Fruit fly (Drosophila melanogaster) whole organism, prepupa: ENCODE measurements around the gene slp2.

Experiments
- Blimp-1 ChIP-seq: fragments of 200-800 bp; sonication (Bioruptor generic); optimal IDR thresholded peaks from 3 replicates; lab custom pipeline; 2017; ENCODE audit warnings: missing biosample characterization, missing genetic modification characterization, mild to moderate bottlenecking, moderate library complexity, missing genetic modification reagents
- CG10631 ChIP-seq: fragments of 200-800 bp; sonication (Bioruptor generic); optimal IDR thresholded peaks from 2 replicates; lab custom pipeline; 2016; ENCODE audit warnings: missing biosample characterization, missing genetic modification characterization
- CG10669 ChIP-seq: fragments of 200-800 bp; sonication (Bioruptor generic); optimal IDR thresholded peaks from 3 replicates; lab custom pipeline; 2018; ENCODE audit warnings: missing biosample characterization, mild to moderate bottlenecking, missing genetic modification characterization, moderate library complexity
- CG11294 ChIP-seq: fragments of 200-800 bp; sonication (Bioruptor generic); IDR thresholded peaks from 2 replicates; pipeline ENCODE4 v1.3.6; 2022; ENCODE audit warnings: missing biosample characterization, missing genetic modification characterization
- CG1621 ChIP-seq: fragments of 200-800 bp; sonication (Bioruptor generic); optimal IDR thresholded peaks from 3 replicates; lab custom pipeline; 2018; ENCODE audit warnings: missing biosample characterization, mild to moderate bottlenecking, missing genetic modification characterization
- CG16779 ChIP-seq: fragments of 200-800 bp; sonication (Bioruptor generic); optimal IDR thresholded peaks from 3 replicates; lab custom pipeline; 2017; ENCODE audit warnings: missing biosample characterization, mild to moderate bottlenecking, missing genetic modification characterization
- CG31627 ChIP-seq: fragments of 200-800 bp; sonication (Bioruptor generic); optimal IDR thresholded peaks from 3 replicates; lab custom pipeline; 2016; ENCODE audit warnings: missing biosample characterization, missing genetic modification characterization
- CG32006 ChIP-seq: fragments of 200-800 bp; sonication (Bioruptor generic); optimal IDR thresholded peaks from 3 replicates; lab custom pipeline; 2017; ENCODE audit warnings: missing biosample characterization, mild to moderate bottlenecking, missing genetic modification characterization
- CG34406 ChIP-seq: fragments of 200-800 bp; sonication (Bioruptor generic); optimal IDR thresholded peaks from 3 replicates; lab custom pipeline; 2016; ENCODE audit warnings: missing biosample characterization, missing genetic modification characterization
- CG3919 ChIP-seq: fragments of 200-800 bp; sonication (Bioruptor generic); optimal IDR thresholded peaks from 3 replicates; lab custom pipeline; 2016; ENCODE audit warnings: missing biosample characterization, missing genetic modification characterization
- CG4318 ChIP-seq: fragments of 200-800 bp; sonication (Bioruptor generic); optimal IDR thresholded peaks from 3 replicates; lab custom pipeline; 2017; ENCODE audit warnings: missing biosample characterization, mild to moderate bottlenecking, missing genetic modification characterization
- CG6163 ChIP-seq: fragments of 200-800 bp; sonication (Bioruptor generic); IDR thresholded peaks from 3 replicates; pipeline ENCODE4 v1.3.6; 2022; ENCODE audit warnings: missing biosample characterization, missing genetic modification characterization
- CG6276 ChIP-seq: fragments of 200-800 bp; sonication (Bioruptor generic); optimal IDR thresholded peaks from 2 replicates; lab custom pipeline; 2017; ENCODE audit warnings: missing biosample characterization, mild to moderate bottlenecking, missing genetic modification characterization
- CG6792 ChIP-seq: fragments of 200-800 bp; sonication (Bioruptor generic); optimal IDR thresholded peaks from 3 replicates; lab custom pipeline; 2016; ENCODE audit warnings: missing biosample characterization, missing genetic modification characterization
- CG7368 ChIP-seq: fragments of 200-800 bp; sonication (Bioruptor generic); optimal IDR thresholded peaks from 3 replicates; lab custom pipeline; 2016; ENCODE audit warnings: missing biosample characterization, missing genetic modification characterization
- CG8319 ChIP-seq: fragments of 200-800 bp; sonication (Bioruptor generic); optimal IDR thresholded peaks from 3 replicates; lab custom pipeline; 2016; ENCODE audit warnings: missing biosample characterization, missing genetic modification characterization
- Eip75B ChIP-seq: fragments of 200-800 bp; sonication (Bioruptor generic); optimal IDR thresholded peaks from 3 replicates; lab custom pipeline; 2016; ENCODE audit warnings: missing biosample characterization, missing genetic modification characterization
- Eip78C ChIP-seq: fragments of 200-800 bp; sonication (Bioruptor generic); peaks from one replicate; lab custom pipeline; 2016; ENCODE audit warnings: missing biosample characterization, missing genetic modification characterization
- Ets96B ChIP-seq: fragments of 200-800 bp; optimal IDR thresholded peaks from 2 replicates; lab custom pipeline; 2019; ENCODE audit warnings: missing biosample characterization, mild to moderate bottlenecking, missing genetic modification characterization, moderate library complexity
- Hr38 ChIP-seq: sonication (Bioruptor generic); optimal IDR thresholded peaks from 2 replicates; lab custom pipeline; 2016; ENCODE audit warnings: missing biosample characterization, missing genetic modification characterization
- Hr4 ChIP-seq: fragments of 200-800 bp; sonication (Bioruptor generic); optimal IDR thresholded peaks from 3 replicates; lab custom pipeline; 2016; ENCODE audit warnings: missing biosample characterization, missing genetic modification characterization
- Lpt ChIP-seq: fragments of 200-800 bp; sonication (Bioruptor generic); optimal IDR thresholded peaks from 3 replicates; lab custom pipeline; 2016; ENCODE audit warnings: missing biosample characterization, missing genetic modification characterization
- Met ChIP-seq: fragments of 200-800 bp; sonication (Bioruptor generic); optimal IDR thresholded peaks from 3 replicates; lab custom pipeline; 2016; ENCODE audit warnings: missing biosample characterization, missing genetic modification characterization
- OdsH ChIP-seq: fragments of 200-800 bp; sonication (Bioruptor generic); optimal IDR thresholded peaks from 3 replicates; lab custom pipeline; 2016; ENCODE audit warnings: missing biosample characterization, missing genetic modification characterization
- Sox102F ChIP-seq: fragments of 200-800 bp; sonication (Bioruptor generic); optimal IDR thresholded peaks from 2 replicates; lab custom pipeline; 2016; ENCODE audit warnings: missing biosample characterization, mild to moderate bottlenecking, missing genetic modification characterization
- Sox14 ChIP-seq: fragments of 200-800 bp; sonication (Bioruptor generic); optimal IDR thresholded peaks from 3 replicates; lab custom pipeline; 2016; ENCODE audit warnings: missing biosample characterization, missing genetic modification characterization
- Sox15 ChIP-seq: fragments of 200-800 bp; sonication (Bioruptor generic); optimal IDR thresholded peaks from 3 replicates; lab custom pipeline; 2016; ENCODE audit warnings: missing biosample characterization, missing genetic modification characterization
- achi ChIP-seq: fragments of 200-800 bp; sonication (Bioruptor generic); optimal IDR thresholded peaks from 3 replicates; lab custom pipeline; 2016; ENCODE audit warnings: missing biosample characterization, missing genetic modification characterization
- cyc ChIP-seq: fragments of 200-800 bp; sonication (Bioruptor generic); optimal IDR thresholded peaks from 3 replicates; lab custom pipeline; 2016; ENCODE audit warnings: missing biosample characterization, missing genetic modification characterization
- dsx ChIP-seq: fragments of 200-800 bp; optimal IDR thresholded peaks from 3 replicates; lab custom pipeline; 2019; ENCODE audit warnings: missing biosample characterization, mild to moderate bottlenecking, missing genetic modification characterization, moderate library complexity; ENCODE audit not compliant: poor library complexity, severe bottlenecking
- esn ChIP-seq: fragments of 200-800 bp; sonication (Bioruptor generic); optimal IDR thresholded peaks from 2 replicates; lab custom pipeline; 2016; ENCODE audit warnings: missing biosample characterization, mild to moderate bottlenecking, missing genetic modification characterization, moderate library complexity
- fd59A ChIP-seq: fragments of 200-800 bp; sonication (Bioruptor generic); optimal IDR thresholded peaks from 2 replicates; lab custom pipeline; 2017; ENCODE audit warnings: missing biosample characterization, mild to moderate bottlenecking, missing genetic modification characterization, missing genetic modification reagents
- fkh ChIP-seq: fragments of 200-800 bp; sonication (Bioruptor generic); optimal IDR thresholded peaks from 3 replicates; lab custom pipeline; 2017; ENCODE audit warnings: missing biosample characterization, mild to moderate bottlenecking, missing genetic modification characterization, moderate library complexity
- lz ChIP-seq: fragments of 200-800 bp; sonication (Bioruptor generic); optimal IDR thresholded peaks from 3 replicates; lab custom pipeline; 2016; ENCODE audit warnings: missing biosample characterization, missing genetic modification characterization
- net ChIP-seq: fragments of 200-800 bp; sonication (Bioruptor generic); optimal IDR thresholded peaks from 3 replicates; lab custom pipeline; 2016; ENCODE audit warnings: missing biosample characterization, missing genetic modification characterization
- pdm3 ChIP-seq: fragments of 200-800 bp; sonication (Bioruptor generic); optimal IDR thresholded peaks from 3 replicates; lab custom pipeline; 2016; ENCODE audit warnings: missing biosample characterization, missing genetic modification characterization
- salr ChIP-seq, 2 experiments: fragments of 200-800 bp; sonication (Bioruptor generic); optimal IDR thresholded peaks; 3 replicates each; lab custom pipeline; 2016 to 2018; ENCODE audit warnings: missing biosample characterization in 2 of 2, missing genetic modification characterization in 2 of 2, mild to moderate bottlenecking in 1 of 2
- spab ChIP-seq: fragments of 200-800 bp; sonication (Bioruptor generic); optimal IDR thresholded peaks from 2 replicates; lab custom pipeline; 2017; ENCODE audit warnings: missing biosample characterization, mild to moderate bottlenecking, missing genetic modification characterization, missing genetic modification reagents
- vri ChIP-seq: fragments of 200-800 bp; sonication (Bioruptor generic); optimal IDR thresholded peaks from 3 replicates; lab custom pipeline; 2016; ENCODE audit warnings: missing biosample characterization, mild to moderate bottlenecking, missing genetic modification characterization

The slp2 gene

dm6 chr2L:3806197-3807030 lies 30.2 kb upstream of the slp2 start (continued):
- TF ChIP-seq Ets96B (tag; lab: Kevin White, UChicago) (peak; percentile 35), CG6276 (GFP tag; lab: Kevin White, UChicago) (no peak), CG10631 (peak; percentile 17), Eip78C (GFP tag; lab: Kevin White, UChicago) (no peak), spab (GFP tag; lab: Kevin White, UChicago) (no peak), CG32006 (GFP tag; lab: Kevin White, UChicago) (no peak), Sox15 (GFP tag; lab: Kevin White, UChicago) (no peak), CG16779 (no peak), CG3919 (GFP tag; lab: Kevin White, UChicago) (peak; percentile 40)

DNA sequence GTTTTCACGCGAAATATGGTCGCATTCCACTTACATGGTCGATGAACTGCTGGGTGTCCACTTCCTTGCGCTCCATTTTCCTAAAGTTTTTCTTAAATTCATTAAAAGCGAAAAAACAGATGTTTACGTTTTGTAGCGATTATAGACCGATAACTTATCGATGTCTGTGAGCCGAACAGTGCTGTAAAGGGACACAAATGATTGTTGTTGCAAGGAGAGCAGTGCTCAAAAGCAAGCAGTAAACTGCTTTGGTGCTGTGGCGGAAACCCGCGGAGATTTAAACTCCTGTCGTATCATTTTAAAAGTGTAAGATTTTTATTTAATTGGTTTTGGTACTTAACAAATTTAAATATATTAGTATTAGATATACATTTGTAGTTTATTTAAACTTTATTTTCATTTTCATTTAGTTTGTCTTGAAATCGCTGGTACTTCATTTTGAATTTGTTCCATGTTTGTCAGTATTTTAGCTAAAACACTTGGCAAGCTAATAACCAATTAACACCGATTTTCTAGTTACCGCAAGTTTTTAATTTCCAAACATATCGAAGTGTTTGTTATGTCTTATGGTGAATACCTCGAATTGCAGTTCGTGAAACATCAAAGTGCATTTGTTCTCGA lies 23.3 kb upstream of the slp2 start, which contains the start of gene CG3407:
CG3407 (minus strand) TSS at position 156 of the 621 bp plus-strand sequence.
- TF ChIP-seq Sox14 (GFP tag; lab: Kevin White, UChicago) (no peak), CG1621 (tag; lab: Kevin White, UChicago) (no peak), lz (GFP tag; lab: Kevin White, UChicago) (peak; percentile 16), CG10669 (GFP tag; lab: Kevin White, UChicago) (no peak), cyc (GFP tag; lab: Kevin White, UChicago) (peak; percentile 24), Hr38 (GFP tag; lab: Kevin White, UChicago) (no peak), CG6163 (GFP tag; lab: Robert Waterston, UW) (no peak), CG31627 (GFP tag; lab: Kevin White, UChicago) (peak; percentile 33), CG4318 (GFP tag; lab: Kevin White, UChicago) (no peak), CG6276 (GFP tag; lab: Kevin White, UChicago) (no peak), OdsH (GFP tag; lab: Kevin White, UChicago) (no peak), net (GFP tag; lab: Kevin White, UChicago) (no peak), Sox102F (no peak), Ets96B (tag; lab: Kevin White, UChicago) (no peak), Hr4 (GFP tag; lab: Kevin White, UChicago) (no peak), CG11294 (GFP tag; lab: Robert Waterston, UW) (no peak), salr (GFP tag; optimal IDR thresholded peaks at IDR 0.05; lab: Kevin White, UChicago) (no peak), CG34406 (GFP tag; lab: Kevin White, UChicago) (no peak), esn (GFP tag; lab: Kevin White, UChicago) (peak; percentile 53), Blimp-1 (GFP tag; lab: Kevin White, UChicago) (no peak), pdm3 (no peak), achi (GFP tag; lab: Kevin White, UChicago) (no peak), fkh (peak; percentile 53), CG10631 (no peak), CG8319 (GFP tag; lab: Kevin White, UChicago) (no peak), Lpt (GFP tag; lab: Kevin White, UChicago) (no peak), CG6792 (GFP tag; lab: Kevin White, UChicago) (no peak), CG3919 (GFP tag; lab: Kevin White, UChicago) (no peak), Met (no peak), fd59A (GFP tag; lab: Kevin White, UChicago) (peak; percentile 19), Eip75B (GFP tag; lab: Kevin White, UChicago) (no peak), CG7368 (GFP tag; lab: Kevin White, UChicago) (no peak), vri (GFP tag; lab: Kevin White, UChicago) (no peak), dsx (GFP tag; lab: Kevin White, UChicago) (no peak)
- TF ChIP-seq, all 60 proteins: peak for 6
